Worm (Caenorhabditis elegans) whole organism, mixed stage, embryonic: Measurements from ENCODE around the gene F16B4.7.

Source experiments
- M03D4.4 ChIP-seq: sonication (generic microtip); optimal IDR thresholded peaks from 2 replicates; lab custom pipeline; 2017; ENCODE audit warnings: mild to moderate bottlenecking, missing genetic modification characterization, missing compliant biosample characterization
- blmp-1 ChIP-seq: fragments of 150-350 bp; optimal IDR thresholded peaks from 2 replicates; lab custom pipeline; 2014; ENCODE audit warnings: missing biosample characterization, missing genetic modification characterization
- ceh-39 ChIP-seq: fragments of 150-350 bp; optimal IDR thresholded peaks from 2 replicates; lab custom pipeline; 2014; ENCODE audit warnings: missing biosample characterization, missing genetic modification characterization
- ceh-43 ChIP-seq: fragments of 200-800 bp; sonication (Bioruptor generic); optimal IDR thresholded peaks from 2 replicates; lab custom pipeline; 2018; ENCODE audit warnings: mild to moderate bottlenecking, missing genetic modification characterization, moderate library complexity, missing compliant biosample characterization
- ceh-83 ChIP-seq: fragments of 200-800 bp; sonication (Bioruptor generic); optimal IDR thresholded peaks from 2 replicates; lab custom pipeline; 2018; ENCODE audit warnings: mild to moderate bottlenecking, missing genetic modification characterization, missing compliant biosample characterization
- drap-1 ChIP-seq: fragments of 200-800 bp; sonication (Bioruptor generic); optimal IDR thresholded peaks from 3 replicates; lab custom pipeline; 2018; ENCODE audit warnings: mild to moderate bottlenecking, missing genetic modification characterization, missing compliant biosample characterization
- elt-1 ChIP-seq: sonication (generic microtip); optimal IDR thresholded peaks from 2 replicates; lab custom pipeline; 2017; ENCODE audit warnings: missing genetic modification characterization, mild to moderate bottlenecking, missing compliant biosample characterization, antibody characterized with exemption, moderate library complexity, borderline replicate concordance; ENCODE audit not compliant: insufficient read depth
- elt-3 ChIP-seq: fragments of 150-350 bp; optimal IDR thresholded peaks from 2 replicates; lab custom pipeline; 2014; ENCODE audit warnings: missing biosample characterization, missing genetic modification characterization
- flh-1 ChIP-seq: fragments of 200-800 bp; sonication (Bioruptor generic); optimal IDR thresholded peaks from 2 replicates; lab custom pipeline; 2018; ENCODE audit warnings: mild to moderate bottlenecking, missing genetic modification characterization, moderate library complexity, missing compliant biosample characterization
- ham-2 ChIP-seq: fragments of 200-800 bp; sonication (Bioruptor generic); optimal IDR thresholded peaks from 2 replicates; lab custom pipeline; 2018; ENCODE audit warnings: mild to moderate bottlenecking, missing genetic modification characterization, missing compliant biosample characterization
- hlh-1 ChIP-seq: fragments of 150-350 bp; optimal IDR thresholded peaks from 2 replicates; lab custom pipeline; 2014; ENCODE audit warnings: missing biosample characterization, missing genetic modification reagents, missing genetic modification characterization
- lsy-2 ChIP-seq: fragments of 150-350 bp; optimal IDR thresholded peaks from 2 replicates; lab custom pipeline; 2014; ENCODE audit warnings: missing biosample characterization, missing genetic modification characterization
- mab-5 ChIP-seq: fragments of 150-350 bp; optimal IDR thresholded peaks from 2 replicates; lab custom pipeline; 2014; ENCODE audit warnings: missing biosample characterization, missing genetic modification characterization
- mls-2 ChIP-seq: sonication (generic microtip); optimal IDR thresholded peaks from 2 replicates; lab custom pipeline; 2016; ENCODE audit warnings: mild to moderate bottlenecking, missing genetic modification characterization, moderate library complexity, missing compliant biosample characterization
- nhr-2 ChIP-seq: fragments of 150-350 bp; optimal IDR thresholded peaks from 2 replicates; lab custom pipeline; 2014; ENCODE audit warnings: missing biosample characterization, missing genetic modification characterization
- nhr-28 ChIP-seq: fragments of 150-350 bp; optimal IDR thresholded peaks from 2 replicates; lab custom pipeline; 2014; ENCODE audit warnings: missing biosample characterization, missing genetic modification characterization
- nhr-76 ChIP-seq: sonication (generic microtip); optimal IDR thresholded peaks from 2 replicates; lab custom pipeline; 2017; ENCODE audit warnings: missing biosample characterization, missing genetic modification characterization
- pha-4 ChIP-seq: fragments of 150-350 bp; optimal IDR thresholded peaks from 2 replicates; lab custom pipeline; 2018; ENCODE audit warnings: missing biosample characterization, missing genetic modification reagents, missing genetic modification characterization
- sem-2 ChIP-seq: fragments of 200-800 bp; sonication (Bioruptor generic); optimal IDR thresholded peaks from 2 replicates; lab custom pipeline; 2018; ENCODE audit warnings: mild to moderate bottlenecking, missing genetic modification characterization, missing compliant biosample characterization
- snpc-4 ChIP-seq: fragments of 150-350 bp; optimal IDR thresholded peaks from 2 replicates; lab custom pipeline; 2014; ENCODE audit warnings: missing biosample characterization, missing genetic modification characterization
- tbx-8 ChIP-seq: fragments of 200-800 bp; sonication (Bioruptor generic); optimal IDR thresholded peaks from 2 replicates; lab custom pipeline; 2018; ENCODE audit warnings: mild to moderate bottlenecking, missing genetic modification characterization, moderate library complexity, missing compliant biosample characterization
- unc-120 ChIP-seq: sonication (generic microtip); optimal IDR thresholded peaks from 2 replicates; lab custom pipeline; 2017; ENCODE audit warnings: missing genetic modification characterization, missing compliant biosample characterization; ENCODE audit not compliant: poor library complexity, severe bottlenecking
- unc-62 ChIP-seq: fragments of 150-350 bp; optimal IDR thresholded peaks from 2 replicates; lab custom pipeline; 2014; ENCODE audit warnings: missing biosample characterization, missing genetic modification reagents, missing genetic modification characterization
- zip-8 ChIP-seq: fragments of 150-350 bp; optimal IDR thresholded peaks from 2 replicates; lab custom pipeline; 2014; ENCODE audit warnings: missing biosample characterization, missing genetic modification characterization
- ztf-11 ChIP-seq: fragments of 150-350 bp; optimal IDR thresholded peaks from 2 replicates; lab custom pipeline; 2014; ENCODE audit warnings: missing biosample characterization, missing genetic modification characterization

The F16B4.7 gene

DNA sequence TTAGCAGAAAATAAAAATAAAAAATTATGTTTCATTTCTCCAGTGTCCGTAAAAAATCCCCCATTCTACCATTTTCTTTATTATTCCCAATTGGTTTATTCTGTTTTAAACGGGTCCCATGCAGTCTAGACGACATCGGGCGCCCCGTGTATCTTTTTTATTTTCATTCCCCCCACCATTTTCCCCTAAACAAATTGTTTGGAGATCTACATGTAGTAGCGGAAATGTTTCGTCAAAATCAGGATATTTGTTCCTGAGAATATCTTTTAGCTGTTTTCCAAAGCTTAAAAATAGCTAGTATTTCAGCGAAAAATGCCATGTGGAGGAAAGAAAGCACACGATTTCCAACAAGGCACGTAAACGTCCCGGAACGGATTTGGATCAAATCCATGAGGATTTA, 2.6 kb downstream of the F16B4.7 start, which contains the start of gene F16B4.5:
TSS of gene F16B4.5 (plus strand) at position 301 of the 400 bp plus-strand sequence.
- no peak for TF ChIP-seq ceh-83 (GFP tag; lab: Kevin White, UChicago)
- no peak for TF ChIP-seq drap-1 (GFP tag; lab: Kevin White, UChicago)

DNA sequence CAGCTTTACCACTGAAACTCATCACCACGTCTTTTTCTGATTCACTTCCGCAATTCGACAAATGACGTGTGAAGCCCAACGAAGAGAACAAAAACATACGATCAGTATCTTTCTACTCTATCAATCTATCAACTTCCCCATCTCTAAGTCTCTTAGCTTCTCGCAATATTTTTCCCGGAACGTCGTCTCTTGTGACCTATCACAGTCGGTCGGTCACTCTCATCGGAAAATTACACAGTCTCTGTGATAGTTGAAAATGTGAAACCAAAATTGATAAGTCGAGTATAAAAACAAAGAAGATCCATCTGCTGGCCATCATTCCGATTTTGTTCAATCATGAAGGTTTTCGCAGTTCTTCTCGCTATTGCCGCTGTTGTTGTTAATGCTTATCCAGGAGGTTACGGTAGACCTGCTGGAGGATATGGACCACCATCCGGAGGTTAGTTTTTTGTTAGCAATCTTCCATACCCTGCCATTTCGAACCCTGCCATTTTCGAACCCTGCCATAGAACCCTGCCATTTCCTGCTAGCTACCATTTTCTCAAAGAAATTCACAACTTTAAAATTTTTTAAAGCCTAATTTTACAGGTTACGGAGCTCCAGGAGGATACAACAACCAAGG, 8.4 kb downstream of the F16B4.7 start, which contains the start of gene F16B4.4:
TSS of gene F16B4.4 (plus strand) at position 221 of the 622 bp plus-strand sequence.
- TF ChIP-seq nhr-28 (tag; lab: Kevin White, UChicago) (no peak), ceh-39 (tag; lab: Kevin White, UChicago) (no peak), M03D4.4 (no peak), ztf-11 (no peak), zip-8 (tag; lab: Kevin White, UChicago) (no peak)
- TF ChIP-seq, all 35 proteins: peak for 0

DNA sequence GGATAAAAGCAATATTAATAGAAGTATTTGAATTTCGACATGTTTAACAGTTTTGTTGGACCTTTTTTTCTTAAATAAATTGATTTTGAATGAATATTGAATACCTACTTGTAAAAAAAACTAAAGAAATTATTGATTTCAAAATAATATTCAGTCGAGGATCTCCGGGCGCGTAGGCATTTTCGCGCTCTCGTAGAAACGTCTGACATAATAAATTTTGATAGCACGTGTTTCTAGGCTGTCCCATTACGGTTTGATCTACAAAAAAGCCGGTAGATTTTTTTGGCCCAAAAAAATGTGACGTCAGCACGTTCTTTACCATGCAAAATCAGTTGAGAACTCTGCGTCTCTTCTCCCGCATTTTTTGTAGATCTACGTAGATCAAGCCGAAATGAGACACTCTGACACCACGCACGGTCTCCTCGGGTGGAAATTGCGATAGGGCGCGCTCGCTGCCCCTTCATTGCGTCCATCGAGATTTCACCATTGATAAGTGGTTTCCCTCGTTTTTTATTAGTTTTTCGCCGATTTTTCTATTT, 9.1 kb downstream of the F16B4.7 start:
- no peak for TF ChIP-seq blmp-1
- no peak for TF ChIP-seq nhr-76
- TF ChIP-seq hlh-1 (tag; lab: Kevin White, UChicago) = no peak
- no peak for TF ChIP-seq ceh-43
- no peak for TF ChIP-seq mab-5 (tag; lab: Kevin White, UChicago)
- TF ChIP-seq nhr-2 (tag; lab: Kevin White, UChicago) = no peak

DNA sequence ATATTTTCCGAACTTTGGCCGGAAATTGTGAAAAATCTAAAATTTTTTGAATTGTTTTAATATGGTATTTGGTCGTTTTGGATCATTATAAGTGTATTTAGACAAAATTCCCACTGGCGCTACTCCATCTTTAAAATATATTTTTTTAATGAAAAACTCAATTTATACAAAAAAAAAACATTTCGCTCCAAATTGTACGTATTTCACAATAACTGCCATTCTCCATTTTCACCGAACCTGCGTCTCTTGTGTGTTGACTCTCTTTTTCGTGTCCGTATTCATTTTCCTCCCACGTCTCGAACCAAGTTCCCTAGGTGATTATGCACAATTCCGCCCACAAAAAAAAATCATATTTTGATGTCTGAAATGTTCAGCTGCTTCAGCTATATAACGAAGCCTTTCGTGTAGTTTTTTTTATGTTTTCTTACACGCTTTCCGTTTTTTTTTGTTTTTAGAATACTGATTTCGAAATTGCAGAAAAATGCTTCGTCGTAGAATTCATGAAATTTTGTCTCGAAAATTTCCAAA, 15.1 kb downstream of the F16B4.7 start, which contains the start of gene F16B4.2:
TSS of gene F16B4.2 (plus strand) at position 478 of the 528 bp plus-strand sequence.
- no peak for TF ChIP-seq mls-2 (tag; lab: Kevin White, UChicago)
- no peak for TF ChIP-seq drap-1 (GFP tag; lab: Kevin White, UChicago)
- TF ChIP-seq ceh-43 = no peak
- TF ChIP-seq snpc-4 (tag; lab: Kevin White, UChicago) = no peak
- no peak for TF ChIP-seq unc-62 (GFP tag; lab: Kevin White, UChicago)
- TF ChIP-seq elt-3 (tag; lab: Kevin White, UChicago) = no peak
- TF ChIP-seq elt-1 (tag; lab: Kevin White, UChicago) = no peak
- TF ChIP-seq pha-4 = no peak

DNA sequence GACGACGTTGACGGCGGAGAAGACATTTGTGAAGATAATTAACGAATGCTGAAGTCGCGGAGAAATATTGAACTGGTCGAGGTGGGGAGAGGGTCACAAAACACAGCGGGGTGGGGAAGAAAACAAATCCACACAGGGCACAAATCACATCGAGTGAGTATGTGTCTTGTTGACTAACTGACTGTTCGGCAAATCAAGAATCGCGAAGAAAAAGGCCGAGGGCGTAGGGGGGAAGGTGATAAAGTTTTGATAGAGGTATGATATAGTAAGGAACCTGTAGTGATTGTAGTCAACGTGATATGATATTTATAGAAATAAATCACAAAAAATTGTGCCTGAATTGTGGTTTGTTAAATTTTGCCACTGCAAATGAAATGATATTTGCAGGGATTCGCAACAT, 22.3 kb downstream of the F16B4.7 start, which contains the start of gene nhr-178:
TSS of gene nhr-178 (minus strand) at position 164 of the 400 bp plus-strand sequence.
- TF ChIP-seq zip-8 (tag; lab: Kevin White, UChicago) (no peak), sem-2 (GFP tag; lab: Kevin White, UChicago) (no peak), ham-2 (GFP tag; lab: Kevin White, UChicago) (no peak)

DNA sequence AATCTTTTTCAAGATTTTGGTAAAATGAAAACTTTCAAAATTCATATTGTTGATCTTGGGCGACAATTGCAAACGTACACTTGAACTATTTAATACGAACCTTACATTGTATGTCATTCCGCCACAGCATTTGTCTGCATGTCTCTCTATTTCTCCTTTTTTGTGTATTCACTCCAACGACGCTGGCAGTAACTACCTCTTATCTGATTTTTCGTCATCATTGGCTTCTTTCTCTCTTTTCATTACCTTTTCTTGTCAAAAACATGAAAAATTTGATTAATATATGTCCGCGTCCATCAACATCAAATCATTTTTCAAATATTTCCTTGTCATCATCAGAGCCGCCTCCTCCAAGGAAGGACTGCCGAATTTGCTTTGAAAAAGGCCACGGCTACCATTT, 24.6 kb downstream of the F16B4.7 start, which contains the start of gene nhr-177:
TSS of gene nhr-177 (plus strand) at position 167 of the 400 bp plus-strand sequence.
- TF ChIP-seq flh-1 (GFP tag; lab: Kevin White, UChicago) (no peak), M03D4.4 (no peak), elt-3 (tag; lab: Kevin White, UChicago) (no peak), lsy-2 (tag; lab: Kevin White, UChicago) (no peak), zip-8 (tag; lab: Kevin White, UChicago) (no peak)
- TF ChIP-seq, all 35 proteins: peak for 0

DNA sequence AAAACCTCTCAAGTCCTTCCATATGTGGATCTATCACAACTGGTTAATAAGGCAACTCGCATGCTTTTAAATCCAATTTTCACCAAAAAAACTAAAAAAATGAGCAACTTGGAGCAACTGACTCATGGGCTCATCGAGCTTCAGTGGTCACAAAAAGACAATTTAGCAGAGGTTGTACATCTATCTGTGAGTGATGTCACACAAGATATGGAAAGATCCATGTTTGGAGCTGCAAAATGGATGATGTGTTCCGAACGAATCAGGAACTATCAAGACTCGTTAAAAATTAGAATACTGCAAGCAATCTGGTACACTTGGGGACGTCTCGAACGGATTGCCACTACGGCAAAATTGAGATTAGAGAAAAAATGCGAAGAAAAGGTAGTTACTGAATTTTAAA, 26.1 kb downstream of the F16B4.7 start:
- TF ChIP-seq ceh-83 (GFP tag; lab: Kevin White, UChicago) (no peak), hlh-1 (tag; lab: Kevin White, UChicago) (no peak), unc-120 (tag; lab: Kevin White, UChicago) (no peak), pha-4 (no peak), M03D4.4 (no peak), ceh-39 (tag; lab: Kevin White, UChicago) (no peak), nhr-76 (no peak), tbx-8 (GFP tag; lab: Kevin White, UChicago) (no peak), sem-2 (GFP tag; lab: Kevin White, UChicago) (no peak)
